Fruit fly (Drosophila melanogaster) whole organism, embryonic: ENCODE results near the gene Tim8.

ENCODE experiments used
- Asciz ChIP-seq: fragments of 200-800 bp; sonication (Bioruptor generic); optimal IDR thresholded peaks from 2 replicates; lab custom pipeline; 2017; ENCODE audit warnings: missing biosample characterization, mild to moderate bottlenecking, missing genetic modification characterization, missing genetic modification reagents
- B-H2 ChIP-seq: fragments of 200-800 bp; sonication (Bioruptor generic); optimal IDR thresholded peaks from 2 replicates; lab custom pipeline; 2018; ENCODE audit warnings: missing biosample characterization, mild to moderate bottlenecking, missing genetic modification characterization
- CG1024 ChIP-seq: fragments of 200-800 bp; sonication (Bioruptor generic); IDR thresholded peaks from 2 replicates; pipeline ENCODE4 v1.3.6; 2022; ENCODE audit warnings: missing biosample characterization, missing genetic modification characterization
- CG10654 ChIP-seq: fragments of 200-800 bp; sonication (Bioruptor generic); optimal IDR thresholded peaks from 2 replicates; lab custom pipeline; 2016; ENCODE audit warnings: missing biosample characterization, missing genetic modification characterization
- CG11456 ChIP-seq: fragments of 200-800 bp; sonication (Bioruptor generic); IDR thresholded peaks from 3 replicates; pipeline ENCODE4 v1.3.6; 2022; ENCODE audit warnings: missing biosample characterization, missing genetic modification characterization
- CG12155 ChIP-seq: fragments of 200-800 bp; sonication (Bioruptor generic); optimal IDR thresholded peaks from 3 replicates; lab custom pipeline; 2016; ENCODE audit warnings: missing biosample characterization, missing genetic modification characterization
- CG12219 ChIP-seq: fragments of 200-800 bp; sonication (Bioruptor generic); optimal IDR thresholded peaks from 3 replicates; lab custom pipeline; 2018; ENCODE audit warnings: missing biosample characterization, mild to moderate bottlenecking, missing genetic modification characterization
- CG13424 ChIP-seq: fragments of 200-800 bp; sonication (Bioruptor generic); optimal IDR thresholded peaks from 2 replicates; lab custom pipeline; 2019; ENCODE audit warnings: missing biosample characterization, mild to moderate bottlenecking, missing genetic modification characterization, moderate library complexity
- CG13624 ChIP-seq: fragments of 200-800 bp; sonication (Bioruptor generic); optimal IDR thresholded peaks from 2 replicates; lab custom pipeline; 2016; ENCODE audit warnings: missing biosample characterization, missing genetic modification characterization
- CG15269 ChIP-seq: fragments of 200-800 bp; sonication (Bioruptor generic); optimal IDR thresholded peaks from 2 replicates; lab custom pipeline; 2018; ENCODE audit warnings: missing biosample characterization, mild to moderate bottlenecking, missing genetic modification characterization, moderate library complexity
- CG16779 ChIP-seq: fragments of 200-800 bp; sonication (Bioruptor generic); IDR thresholded peaks from 2 replicates; pipeline ENCODE4 v1.3.6; 2022; ENCODE audit warnings: missing biosample characterization, missing genetic modification characterization
- CG16813 ChIP-seq: fragments of 200-800 bp; sonication (Bioruptor generic); IDR thresholded peaks from 3 replicates; pipeline ENCODE4 v1.3.6; 2022; ENCODE audit warnings: missing biosample characterization, missing genetic modification characterization; ENCODE audit not compliant: partially characterized antibody
- CG17361 ChIP-seq: fragments of 200-800 bp; sonication (Bioruptor generic); IDR thresholded peaks from 3 replicates; pipeline ENCODE4 v1.3.6; 2022; ENCODE audit warnings: missing biosample characterization, missing genetic modification characterization
- CG18262 ChIP-seq: fragments of 200-800 bp; optimal IDR thresholded peaks from 3 replicates; lab custom pipeline; 2019; ENCODE audit warnings: missing biosample characterization, mild to moderate bottlenecking, missing genetic modification characterization, moderate library complexity
- CG3847 ChIP-seq: fragments of 200-800 bp; sonication (Bioruptor generic); IDR thresholded peaks from 2 replicates; pipeline ENCODE4 v1.3.6; 2022; ENCODE audit warnings: missing biosample characterization, missing genetic modification characterization
- CG4854 ChIP-seq: fragments of 200-800 bp; sonication (Bioruptor generic); optimal IDR thresholded peaks from 2 replicates; lab custom pipeline; 2016; ENCODE audit warnings: missing biosample characterization, missing genetic modification characterization, inconsistent platforms
- CG6272 ChIP-seq: fragments of 200-800 bp; sonication (Bioruptor generic); IDR thresholded peaks from 2 replicates; pipeline ENCODE4 v1.3.6; 2022; ENCODE audit warnings: missing biosample characterization, missing genetic modification characterization
- CG7928 ChIP-seq: fragments of 200-800 bp; sonication (Bioruptor generic); optimal IDR thresholded peaks from 2 replicates; lab custom pipeline; 2017; ENCODE audit warnings: missing biosample characterization, mild to moderate bottlenecking, missing genetic modification characterization
- CG8924 ChIP-seq: fragments of 200-800 bp; optimal IDR thresholded peaks from 3 replicates; lab custom pipeline; 2019; ENCODE audit warnings: missing biosample characterization, mild to moderate bottlenecking, missing genetic modification characterization, moderate library complexity
- CG8944 ChIP-seq: fragments of 200-800 bp; sonication (Bioruptor generic); optimal IDR thresholded peaks from 3 replicates; lab custom pipeline; 2016; ENCODE audit warnings: missing biosample characterization, missing genetic modification characterization
- CG9609 ChIP-seq: fragments of 200-800 bp; sonication (Bioruptor generic); optimal IDR thresholded peaks from 3 replicates; lab custom pipeline; 2016; ENCODE audit warnings: missing biosample characterization, missing genetic modification characterization
- CG9932 ChIP-seq: fragments of 200-800 bp; sonication (Bioruptor generic); IDR thresholded peaks from 2 replicates; pipeline ENCODE4 v1.3.6; 2022; ENCODE audit warnings: missing biosample characterization, missing genetic modification characterization
- E2f1 ChIP-seq: fragments of 200-800 bp; sonication (Bioruptor generic); IDR thresholded peaks from 2 replicates; pipeline ENCODE4 v1.3.6; 2022; ENCODE audit warnings: missing biosample characterization, missing genetic modification characterization
- Gsc ChIP-seq: fragments of 200-800 bp; sonication (Bioruptor generic); IDR thresholded peaks from 2 replicates; pipeline ENCODE4 v1.3.6; 2022; ENCODE audit warnings: missing biosample characterization, missing genetic modification characterization
- Oli ChIP-seq: fragments of 200-800 bp; sonication (Bioruptor generic); optimal IDR thresholded peaks from 2 replicates; lab custom pipeline; 2018; ENCODE audit warnings: missing biosample characterization, mild to moderate bottlenecking, missing genetic modification characterization, moderate library complexity
- Opbp ChIP-seq: fragments of 200-800 bp; sonication (Bioruptor generic); IDR thresholded peaks from 3 replicates; pipeline ENCODE4 v1.3.6; 2022; ENCODE audit warnings: missing biosample characterization, missing genetic modification characterization; ENCODE audit not compliant: partially characterized antibody
- PHDP ChIP-seq: fragments of 200-800 bp; sonication (Bioruptor generic); optimal IDR thresholded peaks from 3 replicates; lab custom pipeline; 2018; ENCODE audit warnings: missing biosample characterization, mild to moderate bottlenecking, missing genetic modification characterization, moderate library complexity
- Pdp1 ChIP-seq, 2 experiments: fragments of 200-800 bp; sonication (Bioruptor generic); optimal IDR thresholded peaks; 3 replicates each; lab custom pipeline; 2016; ENCODE audit warnings: missing biosample characterization in 2 of 2, missing genetic modification characterization in 2 of 2, mild to moderate bottlenecking in 1 of 2, moderate library complexity in 1 of 2
- Poxn ChIP-seq: fragments of 200-800 bp; sonication (Bioruptor generic); IDR thresholded peaks from 2 replicates; pipeline ENCODE4 v1.3.6; 2022; ENCODE audit warnings: missing biosample characterization, missing genetic modification characterization
- ab ChIP-seq: fragments of 200-800 bp; sonication (Bioruptor generic); optimal IDR thresholded peaks from 2 replicates; lab custom pipeline; 2016; ENCODE audit warnings: missing biosample characterization, missing genetic modification characterization
- ara ChIP-seq: fragments of 200-800 bp; sonication (Bioruptor generic); IDR thresholded peaks from 2 replicates; pipeline ENCODE4 v1.3.6; 2022; ENCODE audit warnings: missing biosample characterization, missing genetic modification characterization
- bsh ChIP-seq, 2 experiments: fragments of 200-800 bp; sonication (Bioruptor generic); optimal IDR thresholded peaks; 2 replicates each; lab custom pipeline; 2017 to 2018; ENCODE audit warnings: mild to moderate bottlenecking in 2 of 2, missing biosample characterization in 2 of 2, missing genetic modification characterization in 2 of 2, moderate library complexity in 1 of 2
- disco-r ChIP-seq: fragments of 200-800 bp; sonication (Bioruptor generic); optimal IDR thresholded peaks from 2 replicates; lab custom pipeline; 2016; ENCODE audit warnings: missing biosample characterization, missing genetic modification characterization
- dmrt11E ChIP-seq: fragments of 200-800 bp; sonication (Bioruptor generic); optimal IDR thresholded peaks from 3 replicates; lab custom pipeline; 2018; ENCODE audit warnings: missing biosample characterization, mild to moderate bottlenecking, missing genetic modification characterization, moderate library complexity
- dmrt99B ChIP-seq: fragments of 200-800 bp; sonication (Bioruptor generic); optimal IDR thresholded peaks from 2 replicates; lab custom pipeline; 2018; ENCODE audit warnings: missing biosample characterization, mild to moderate bottlenecking, missing genetic modification characterization, moderate library complexity
- dpn ChIP-seq, 2 experiments: fragments of 200-800 bp; sonication (Bioruptor generic); optimal IDR thresholded peaks; 3 replicates each; lab custom pipeline; 2016; ENCODE audit warnings: missing biosample characterization in 2 of 2, missing genetic modification characterization in 2 of 2
- ind ChIP-seq: fragments of 200-800 bp; sonication (Bioruptor generic); optimal IDR thresholded peaks from 3 replicates; lab custom pipeline; 2016; ENCODE audit warnings: missing biosample characterization, missing genetic modification characterization
- nom ChIP-seq: fragments of 200-800 bp; sonication (Bioruptor generic); optimal IDR thresholded peaks from 2 replicates; lab custom pipeline; 2017; ENCODE audit warnings: missing biosample characterization, missing genetic modification characterization, mild to moderate bottlenecking, moderate library complexity, missing genetic modification reagents
- onecut ChIP-seq: fragments of 200-800 bp; sonication (Bioruptor generic); IDR thresholded peaks from 2 replicates; pipeline ENCODE4 v1.3.6; 2022; ENCODE audit warnings: missing biosample characterization, missing genetic modification characterization
- phol ChIP-seq: fragments of 200-800 bp; sonication (Bioruptor generic); optimal IDR thresholded peaks from 3 replicates; lab custom pipeline; 2018; ENCODE audit warnings: missing biosample characterization, mild to moderate bottlenecking, missing genetic modification characterization, moderate library complexity
- pum ChIP-seq: fragments of 200-800 bp; sonication (Bioruptor generic); optimal IDR thresholded peaks from 2 replicates; lab custom pipeline; 2016; ENCODE audit warnings: missing biosample characterization, missing genetic modification characterization
- pzg ChIP-seq: fragments of 200-800 bp; sonication (Bioruptor generic); optimal IDR thresholded peaks from 3 replicates; lab custom pipeline; 2018; ENCODE audit warnings: missing biosample characterization, mild to moderate bottlenecking, missing genetic modification characterization, moderate library complexity
- row ChIP-seq: fragments of 200-800 bp; sonication (Bioruptor generic); IDR thresholded peaks from 3 replicates; pipeline ENCODE4 v1.3.6; 2022; ENCODE audit warnings: missing biosample characterization, missing genetic modification characterization
- sens ChIP-seq: fragments of 200-800 bp; sonication (Bioruptor generic); peaks from one replicate; lab custom pipeline; 2016; ENCODE audit warnings: missing biosample characterization, missing genetic modification characterization
- sim ChIP-seq: fragments of 200-800 bp; sonication (Bioruptor generic); IDR thresholded peaks from 2 replicates; pipeline ENCODE4 v1.3.6; 2022; ENCODE audit warnings: missing biosample characterization, missing genetic modification characterization
- so ChIP-seq: fragments of 200-800 bp; sonication (Bioruptor generic); IDR thresholded peaks from 3 replicates; pipeline ENCODE4 v1.3.6; 2022; ENCODE audit warnings: missing biosample characterization, missing genetic modification characterization
- ssp ChIP-seq: fragments of 200-800 bp; sonication (Bioruptor generic); IDR thresholded peaks from 2 replicates; pipeline ENCODE4 v1.3.6; 2022; ENCODE audit warnings: missing biosample characterization, missing genetic modification characterization
- tio ChIP-seq: fragments of 200-800 bp; sonication (Bioruptor generic); optimal IDR thresholded peaks from 2 replicates; lab custom pipeline; 2017; ENCODE audit warnings: missing biosample characterization, missing genetic modification characterization, inconsistent platforms
- tx ChIP-seq: fragments of 200-800 bp; sonication (Bioruptor generic); optimal IDR thresholded peaks from 2 replicates; lab custom pipeline; 2016; ENCODE audit warnings: missing biosample characterization, missing genetic modification characterization
- yki ChIP-seq: fragments of >200 bp; optimal IDR thresholded peaks from 3 replicates; lab custom pipeline; 2018
- zen ChIP-seq: fragments of 200-800 bp; sonication (Bioruptor generic); optimal IDR thresholded peaks from 3 replicates; lab custom pipeline; 2018; ENCODE audit warnings: missing biosample characterization, mild to moderate bottlenecking, missing genetic modification characterization, moderate library complexity

Gene Tim8

dm6 chrX:11384023-11384444 lies 15.8 kb downstream of the Tim8 start (continued):
- TF ChIP-seq so: peak; percentile 73; the same call in 2 of the 3 replicates
- no peak for TF ChIP-seq yki (lab: Kevin White, UChicago)
- peak; percentile 61 for TF ChIP-seq CG8924 (tag; lab: Kevin White, UChicago)
- peak; percentile 86 for TF ChIP-seq CG11456 (GFP tag; lab: Robert Waterston, UW)
- peak; percentile 58 for TF ChIP-seq pum
- no peak for TF ChIP-seq nom (GFP tag; lab: Kevin White, UChicago)
- peak; percentile 62 to 63 for TF ChIP-seq dpn (GFP tag; optimal IDR thresholded peaks at IDR 0.05; lab: Kevin White, UChicago)
- TF ChIP-seq CG4854 (GFP tag; lab: Kevin White, UChicago): peak; percentile 41
- TF ChIP-seq CG6272 (GFP tag; lab: Robert Waterston, UW): 0 out of 2 replicates have a peak, but pooled peaks have one; percentile 57
- peak; percentile 65 to 74 for TF ChIP-seq Pdp1 (GFP tag; optimal IDR thresholded peaks at IDR 0.05; lab: Kevin White, UChicago)
- TF ChIP-seq CG1024 (GFP tag; lab: Robert Waterston, UW): peak; percentile 32; the same call in 1 of the 2 replicates
- peak; percentile 51 for TF ChIP-seq onecut (GFP tag; lab: Robert Waterston, UW)
- peak; percentile 42 for TF ChIP-seq tio (GFP tag; lab: Kevin White, UChicago)
- TF ChIP-seq CG18262 (tag; lab: Kevin White, UChicago): peak; percentile 27
- peak; percentile 30 for TF ChIP-seq CG12219 (GFP tag; lab: Kevin White, UChicago)
- peak; percentile 71 for TF ChIP-seq PHDP
- peak; percentile 58 for TF ChIP-seq B-H2 (GFP tag; lab: Kevin White, UChicago)
- TF ChIP-seq Poxn (GFP tag; lab: Robert Waterston, UW): peak; percentile 61; the same call in 1 of the 2 replicates
- no peak for TF ChIP-seq disco-r (GFP tag; lab: Kevin White, UChicago)
- TF ChIP-seq CG17361 (GFP tag; lab: Robert Waterston, UW): peak; percentile 52
- TF ChIP-seq CG15269 (tag; lab: Kevin White, UChicago): peak; percentile 76
- no peak for TF ChIP-seq dmrt11E (tag; lab: Kevin White, UChicago)
- peak; percentile 87 for TF ChIP-seq row (GFP tag; lab: Robert Waterston, UW)
- TF ChIP-seq CG12155 (GFP tag; lab: Kevin White, UChicago): peak; percentile 54
- peak; percentile 7 for TF ChIP-seq tx (GFP tag; lab: Kevin White, UChicago)
- peak; percentile 76 for TF ChIP-seq dmrt99B (tag; lab: Kevin White, UChicago)
- no peak for TF ChIP-seq ab (GFP tag; lab: Kevin White, UChicago)
- 0 out of 2 replicates have a peak, but pooled peaks have one; percentile 53 for TF ChIP-seq CG16779
- peak; percentile 71 for TF ChIP-seq E2f1 (GFP tag; lab: Robert Waterston, UW)
- TF ChIP-seq Gsc (GFP tag; lab: Robert Waterston, UW): 0 out of 2 replicates have a peak, but pooled peaks have one; percentile 31
- peak; percentile 80 for TF ChIP-seq sens (GFP tag; lab: Kevin White, UChicago)
- peak; percentile 21 for TF ChIP-seq CG8944 (GFP tag; lab: Kevin White, UChicago)
- TF ChIP-seq CG9932 (GFP tag; lab: Robert Waterston, UW): peak; percentile 90
- no peak for TF ChIP-seq CG7928 (GFP tag; lab: Kevin White, UChicago)
- no peak for TF ChIP-seq pzg (GFP tag; lab: Kevin White, UChicago)
- peak; percentile 32 for TF ChIP-seq CG10654 (GFP tag; lab: Kevin White, UChicago)
- no peak for TF ChIP-seq bsh (GFP tag; optimal IDR thresholded peaks at IDR 0.05; lab: Kevin White, UChicago)
- TF ChIP-seq ara (GFP tag; lab: Robert Waterston, UW): peak; percentile 39; the same call in 1 of the 2 replicates
- TF ChIP-seq Oli (tag; lab: Kevin White, UChicago): peak; percentile 60
- no peak for TF ChIP-seq sim (GFP tag; lab: Robert Waterston, UW)
- no peak for TF ChIP-seq CG16813 (GFP tag; lab: Robert Waterston, UW)
- peak; percentile 75 for TF ChIP-seq ind (GFP tag; lab: Kevin White, UChicago)
- TF ChIP-seq CG9609 (GFP tag; lab: Kevin White, UChicago): no peak
- peak; percentile 66 for TF ChIP-seq ssp (GFP tag; lab: Robert Waterston, UW)
- TF ChIP-seq CG13624 (GFP tag; lab: Kevin White, UChicago): peak; percentile 67
- TF ChIP-seq Opbp (GFP tag; lab: Robert Waterston, UW): no peak
- peak; percentile 69 for TF ChIP-seq CG13424 (tag; lab: Kevin White, UChicago)
- TF ChIP-seq Asciz (GFP tag; lab: Kevin White, UChicago): peak; percentile 16
- peak; percentile 6 for TF ChIP-seq zen (tag; lab: Kevin White, UChicago)
- peak; percentile 72 for TF ChIP-seq CG3847 (GFP tag; lab: Robert Waterston, UW)
- TF ChIP-seq phol (tag; lab: Kevin White, UChicago): peak; percentile 45
